Worm (Caenorhabditis elegans) whole organism, L2 larva: ENCODE results near the gene F17E9.3.

Experiments used
- C34F6.9 ChIP-seq: fragments of 150-350 bp; optimal IDR thresholded peaks from 2 replicates; lab custom pipeline; 2014; ENCODE audit warnings: missing biosample characterization, missing genetic modification characterization
- ZK546.5 ChIP-seq: sonication (generic microtip); optimal IDR thresholded peaks from 2 replicates; lab custom pipeline; 2017; ENCODE audit warnings: missing biosample characterization, missing genetic modification characterization
- ceh-16 ChIP-seq: fragments of 150-350 bp; optimal IDR thresholded peaks from 2 replicates; lab custom pipeline; 2014; ENCODE audit warnings: missing biosample characterization, missing genetic modification characterization
- crh-2 ChIP-seq: sonication (generic microtip); optimal IDR thresholded peaks from 2 replicates; lab custom pipeline; 2017; ENCODE audit warnings: missing biosample characterization, missing genetic modification characterization
- dmd-4 ChIP-seq: sonication (generic microtip); optimal IDR thresholded peaks from 2 replicates; lab custom pipeline; 2017; ENCODE audit warnings: missing biosample characterization, missing genetic modification characterization
- elt-1 ChIP-seq: fragments of 150-350 bp; optimal IDR thresholded peaks from 2 replicates; lab custom pipeline; 2014; ENCODE audit warnings: missing biosample characterization, missing genetic modification characterization
- fos-1 ChIP-seq: fragments of 150-350 bp; optimal IDR thresholded peaks from 2 replicates; lab custom pipeline; 2014; ENCODE audit warnings: missing biosample characterization, missing genetic modification characterization
- lin-11 ChIP-seq: fragments of 150-350 bp; sonication (generic microtip); optimal IDR thresholded peaks from 2 replicates; lab custom pipeline; 2014; ENCODE audit warnings: missing biosample characterization, missing genetic modification characterization, inconsistent platforms, mixed read lengths
- lin-39 ChIP-seq: fragments of 150-350 bp; optimal IDR thresholded peaks from 2 replicates; lab custom pipeline; 2014; ENCODE audit warnings: missing biosample characterization, missing genetic modification reagents, missing genetic modification characterization
- lsy-2 ChIP-seq, 2 experiments: fragments of 150-350 bp in 1 of 2; sonication (generic microtip) in 1 of 2; optimal IDR thresholded peaks; 2 replicates each; lab custom pipeline; 2014 to 2017; ENCODE audit warnings: missing biosample characterization in 2 of 2, missing genetic modification characterization in 2 of 2
- mab-5 ChIP-seq: fragments of 150-350 bp; optimal IDR thresholded peaks from 2 replicates; lab custom pipeline; 2014; ENCODE audit warnings: missing biosample characterization, missing genetic modification characterization
- mdl-1 ChIP-seq, 2 experiments: fragments of 150-350 bp in 1 of 2; sonication (generic microtip) in 1 of 2; optimal IDR thresholded peaks; 2 replicates each; lab custom pipeline; 2017; ENCODE audit warnings: missing biosample characterization in 2 of 2, missing genetic modification characterization in 2 of 2
- nhr-10 ChIP-seq: sonication (generic microtip); optimal IDR thresholded peaks from 2 replicates; lab custom pipeline; 2017; ENCODE audit warnings: missing biosample characterization, missing genetic modification characterization
- nhr-11 ChIP-seq: fragments of 150-350 bp; optimal IDR thresholded peaks from 2 replicates; lab custom pipeline; 2014; ENCODE audit warnings: missing biosample characterization, missing genetic modification characterization
- nhr-129 ChIP-seq: fragments of 150-350 bp; optimal IDR thresholded peaks from 2 replicates; lab custom pipeline; 2014; ENCODE audit warnings: missing biosample characterization, missing genetic modification characterization
- nhr-21 ChIP-seq: fragments of 150-350 bp; optimal IDR thresholded peaks from 2 replicates; lab custom pipeline; 2014; ENCODE audit warnings: missing biosample characterization, missing genetic modification characterization
- nhr-23 ChIP-seq: fragments of 150-350 bp; optimal IDR thresholded peaks from 2 replicates; lab custom pipeline; 2014; ENCODE audit warnings: missing biosample characterization, missing genetic modification reagents, missing genetic modification characterization
- nhr-237 ChIP-seq: fragments of 150-350 bp; optimal IDR thresholded peaks from 2 replicates; lab custom pipeline; 2014; ENCODE audit warnings: missing biosample characterization, missing genetic modification characterization
- nhr-25 ChIP-seq: fragments of 150-350 bp; sonication (generic microtip); optimal IDR thresholded peaks from 3 replicates; lab custom pipeline; 2014; ENCODE audit warnings: missing biosample characterization, missing genetic modification characterization
- nhr-6 ChIP-seq: fragments of 150-350 bp; optimal IDR thresholded peaks from 2 replicates; lab custom pipeline; 2014; ENCODE audit warnings: missing biosample characterization, missing genetic modification characterization
- nhr-77 ChIP-seq: fragments of 150-350 bp; optimal IDR thresholded peaks from 2 replicates; lab custom pipeline; 2014; ENCODE audit warnings: missing biosample characterization, missing genetic modification characterization
- peb-1 ChIP-seq: fragments of 150-350 bp; optimal IDR thresholded peaks from 2 replicates; lab custom pipeline; 2014; ENCODE audit warnings: missing biosample characterization, missing genetic modification characterization
- skn-1 ChIP-seq: sonication (generic microtip); optimal IDR thresholded peaks from 2 replicates; lab custom pipeline; 2017; ENCODE audit warnings: missing biosample characterization, missing genetic modification characterization
- sma-9 ChIP-seq, 2 experiments: fragments of 150-350 bp in 1 of 2; sonication (generic microtip) in 1 of 2; optimal IDR thresholded peaks; 2 replicates each; lab custom pipeline; 2014 to 2016; ENCODE audit warnings: missing genetic modification characterization in 2 of 2, mild to moderate bottlenecking in 1 of 2, missing biosample characterization in 1 of 2, missing compliant biosample characterization in 1 of 2, missing genetic modification reagents in 1 of 2, moderate library complexity in 1 of 2
- unc-55 ChIP-seq: fragments of 150-350 bp; sonication (generic microtip); optimal IDR thresholded peaks from 3 replicates; lab custom pipeline; 2014; ENCODE audit warnings: missing biosample characterization, missing genetic modification reagents, missing genetic modification characterization
- unc-62 ChIP-seq: fragments of 150-350 bp; optimal IDR thresholded peaks from 2 replicates; lab custom pipeline; 2014; ENCODE audit warnings: missing biosample characterization, missing genetic modification reagents, missing genetic modification characterization
- ztf-1 ChIP-seq: fragments of 200-800 bp; sonication (Bioruptor generic); conservative IDR thresholded peaks from 2 replicates; pipeline ENCODE4 v1.3.6; 2022; ENCODE audit warnings: missing genetic modification characterization, missing compliant biosample characterization
- ztf-11 ChIP-seq: sonication (generic microtip); optimal IDR thresholded peaks from 2 replicates; lab custom pipeline; 2017; ENCODE audit warnings: missing biosample characterization, missing genetic modification characterization
- ztf-4 ChIP-seq: fragments of 150-350 bp; optimal IDR thresholded peaks from 2 replicates; lab custom pipeline; 2014; ENCODE audit warnings: missing biosample characterization, missing genetic modification characterization

F17E9.3 gene

ce11 chrIV:8358492-8358891, 3.8 kb downstream of the F17E9.3 start, which contains the start of gene D2096.13:
TSS of gene D2096.13 (minus strand) at chrIV:8358592.
- TF ChIP-seq nhr-10 (tag; lab: Kevin White, UChicago) (no peak), C34F6.9 (tag; lab: Kevin White, UChicago) (no peak), dmd-4 (tag; lab: Kevin White, UChicago) (no peak), nhr-25 (tag; lab: Kevin White, UChicago) (no peak), ztf-11 (tag; lab: Kevin White, UChicago) (no peak), unc-55 (no peak), nhr-21 (tag; lab: Kevin White, UChicago) (no peak), nhr-77 (tag; lab: Kevin White, UChicago) (no peak), lsy-2 (tag; optimal IDR thresholded peaks at IDR 0.05; lab: Kevin White, UChicago) (no peak), ceh-16 (no peak), fos-1 (tag; lab: Kevin White, UChicago) (no peak), sma-9 (GFP tag; optimal IDR thresholded peaks at IDR 0.05; lab: Kevin White, UChicago) (no peak), sma-9 (tag; optimal IDR thresholded peaks at IDR 0.05; lab: Kevin White, UChicago) (no peak)

ce11 chrIV:8359716-8360407, 5.2 kb downstream of the F17E9.3 start, which contains the start of gene D2096.5:
TSS of gene D2096.5 (minus strand) at chrIV:8359766.
- TF ChIP-seq nhr-11 (tag; lab: Kevin White, UChicago) (no peak), nhr-25 (tag; lab: Kevin White, UChicago) (no peak), C34F6.9 (tag; lab: Kevin White, UChicago) (peak; percentile 63), unc-55 (peak; percentile 36)

ce11 chrIV:8360817-8361216, 6.1 kb downstream of the F17E9.3 start, which contains the start of gene sqv-1:
TSS of gene sqv-1 (plus strand) at chrIV:8361117.
- no peak for TF ChIP-seq mdl-1 (tag; optimal IDR thresholded peaks at IDR 0.05; lab: Kevin White, UChicago)
- TF ChIP-seq nhr-21 (tag; lab: Kevin White, UChicago): no peak
- no peak for TF ChIP-seq nhr-6 (tag; lab: Kevin White, UChicago)
- TF ChIP-seq nhr-10 (tag; lab: Kevin White, UChicago): no peak
- no peak for TF ChIP-seq nhr-237 (tag; lab: Kevin White, UChicago)
- TF ChIP-seq ztf-1 (GFP tag; lab: Robert Waterston, UW): no peak
- TF ChIP-seq mab-5 (tag; lab: Kevin White, UChicago): no peak
- no peak for TF ChIP-seq sma-9 (GFP tag; optimal IDR thresholded peaks at IDR 0.05; lab: Kevin White, UChicago)
- no peak for TF ChIP-seq sma-9 (tag; optimal IDR thresholded peaks at IDR 0.05; lab: Kevin White, UChicago)
- TF ChIP-seq nhr-25 (tag; lab: Kevin White, UChicago): no peak
- TF ChIP-seq lsy-2 (tag; optimal IDR thresholded peaks at IDR 0.05; lab: Kevin White, UChicago): no peak
- TF ChIP-seq elt-1 (tag; lab: Kevin White, UChicago): no peak
- TF ChIP-seq nhr-77 (tag; lab: Kevin White, UChicago): no peak
- no peak for TF ChIP-seq nhr-11 (tag; lab: Kevin White, UChicago)
- TF ChIP-seq unc-62 (GFP tag; lab: Kevin White, UChicago): no peak
- TF ChIP-seq skn-1 (tag; lab: Kevin White, UChicago): no peak

- TF ChIP-seq nhr-237 (tag; lab: Kevin White, UChicago): no peak
- no peak for TF ChIP-seq nhr-23 (tag; lab: Kevin White, UChicago)
- TF ChIP-seq ztf-4 (tag; lab: Kevin White, UChicago): no peak
- no peak for TF ChIP-seq lin-39 (tag; lab: Kevin White, UChicago)
These were observed 8.5 kb downstream of the F17E9.3 start, which contains the start of gene D2096.12 for ce11 chrIV:8363163-8363562. TSS of gene D2096.12 (plus strand) at chrIV:8363463.

- TF ChIP-seq crh-2 (peak; percentile 47), ZK546.5 (tag; lab: Kevin White, UChicago) (no peak), nhr-129 (no peak), elt-1 (tag; lab: Kevin White, UChicago) (no peak), skn-1 (tag; lab: Kevin White, UChicago) (no peak), fos-1 (tag; lab: Kevin White, UChicago) (peak; percentile 45)
- TF ChIP-seq, all 48 proteins: peak for 2
These were observed 11.6 kb downstream of the F17E9.3 start, which contains the start of gene aagr-1 for ce11 chrIV:8366295-8366694. TSS of gene aagr-1 (plus strand) at chrIV:8366521.

ce11 chrIV:8367887-8368286, 13.2 kb downstream of the F17E9.3 start:
- no peak for TF ChIP-seq peb-1 (tag; lab: Kevin White, UChicago)
- TF ChIP-seq lin-11 (tag; lab: Kevin White, UChicago): no peak
- TF ChIP-seq lin-39 (tag; lab: Kevin White, UChicago): no peak
